Fruit fly (Drosophila melanogaster) whole organism, pupa: Measurements from ENCODE around the gene Nepl14.

Experiments
- CG10348 ChIP-seq: fragments of 200-800 bp; sonication (Bioruptor generic); IDR thresholded peaks from 2 replicates; pipeline ENCODE4 v1.3.6; 2022; ENCODE audit warnings: missing biosample characterization, missing genetic modification characterization
- CG12605 ChIP-seq: fragments of 200-800 bp; sonication (Bioruptor generic); IDR thresholded peaks from 2 replicates; pipeline ENCODE4 v1.3.6; 2022; ENCODE audit warnings: missing biosample characterization, missing genetic modification characterization
- CG13204 ChIP-seq: fragments of 200-800 bp; sonication (Bioruptor generic); optimal IDR thresholded peaks from 2 replicates; lab custom pipeline; 2018; ENCODE audit warnings: missing biosample characterization, mild to moderate bottlenecking, missing genetic modification characterization, moderate library complexity
- CG14655 ChIP-seq: fragments of 200-800 bp; sonication (Bioruptor generic); optimal IDR thresholded peaks from 3 replicates; lab custom pipeline; 2017; ENCODE audit warnings: mild to moderate bottlenecking, missing biosample characterization, missing genetic modification reagents, missing genetic modification characterization
- CG15710 ChIP-seq: fragments of 200-800 bp; sonication (Bioruptor generic); optimal IDR thresholded peaks from 2 replicates; lab custom pipeline; 2018; ENCODE audit warnings: missing biosample characterization, mild to moderate bottlenecking, missing genetic modification characterization, moderate library complexity
- CG17806 ChIP-seq: fragments of 200-800 bp; sonication (Bioruptor generic); optimal IDR thresholded peaks from 2 replicates; lab custom pipeline; 2018; ENCODE audit warnings: missing biosample characterization, mild to moderate bottlenecking, missing genetic modification characterization, moderate library complexity
- CG32121 ChIP-seq: fragments of 200-800 bp; sonication (Bioruptor generic); IDR thresholded peaks from 2 replicates; pipeline ENCODE4 v1.3.6; 2022; ENCODE audit warnings: missing biosample characterization, missing genetic modification characterization
- CG34367 ChIP-seq: fragments of 200-800 bp; sonication (Bioruptor generic); optimal IDR thresholded peaks from 2 replicates; lab custom pipeline; 2018; ENCODE audit warnings: missing biosample characterization, mild to moderate bottlenecking, missing genetic modification characterization
- CG4496 ChIP-seq: fragments of 200-800 bp; sonication (Bioruptor generic); IDR thresholded peaks from 3 replicates; pipeline ENCODE4 v1.3.6; 2022; ENCODE audit warnings: missing biosample characterization, missing genetic modification characterization
- CG8159 ChIP-seq: fragments of 200-800 bp; sonication (Bioruptor generic); optimal IDR thresholded peaks from 3 replicates; lab custom pipeline; 2018; ENCODE audit warnings: missing biosample characterization, mild to moderate bottlenecking, missing genetic modification characterization, moderate library complexity
- CG8301 ChIP-seq: fragments of 200-800 bp; sonication (Bioruptor generic); optimal IDR thresholded peaks from 2 replicates; lab custom pipeline; 2018; ENCODE audit warnings: missing biosample characterization, mild to moderate bottlenecking, missing genetic modification characterization
- CG9948 ChIP-seq: fragments of 200-800 bp; sonication (Bioruptor generic); optimal IDR thresholded peaks from 2 replicates; lab custom pipeline; 2018; ENCODE audit warnings: missing biosample characterization, mild to moderate bottlenecking, missing genetic modification characterization, moderate library complexity
- D1 ChIP-seq: fragments of 200-800 bp; sonication (Bioruptor generic); optimal IDR thresholded peaks from 2 replicates; lab custom pipeline; 2018; ENCODE audit warnings: missing biosample characterization, mild to moderate bottlenecking, missing genetic modification characterization, moderate library complexity
- EcR ChIP-seq: fragments of 200-800 bp; sonication (Bioruptor generic); optimal IDR thresholded peaks from 3 replicates; lab custom pipeline; 2019; ENCODE audit warnings: missing biosample characterization, missing genetic modification characterization, mild to moderate bottlenecking, moderate library complexity, missing genetic modification reagents
- Ets98B ChIP-seq: fragments of 200-800 bp; sonication (Bioruptor generic); IDR thresholded peaks from 2 replicates; pipeline ENCODE4 v1.3.6; 2022; ENCODE audit warnings: missing biosample characterization, missing genetic modification characterization
- Pif1A ChIP-seq: fragments of 200-800 bp; sonication (Bioruptor generic); optimal IDR thresholded peaks from 3 replicates; lab custom pipeline; 2016; ENCODE audit warnings: missing biosample characterization, missing genetic modification characterization
- Pif1B ChIP-seq: fragments of 200-800 bp; sonication (Bioruptor generic); optimal IDR thresholded peaks from 3 replicates; lab custom pipeline; 2016; ENCODE audit warnings: missing biosample characterization, missing genetic modification characterization
- Snoo ChIP-seq: fragments of 200-800 bp; sonication (Bioruptor generic); optimal IDR thresholded peaks from 3 replicates; lab custom pipeline; 2017; ENCODE audit warnings: missing biosample characterization, mild to moderate bottlenecking, missing genetic modification characterization, inconsistent platforms
- fd96Ca ChIP-seq: fragments of 200-800 bp; sonication (Bioruptor generic); IDR thresholded peaks from 3 replicates; pipeline ENCODE4 v1.3.6; 2022; ENCODE audit warnings: missing biosample characterization, missing genetic modification characterization
- gl ChIP-seq: fragments of 200-800 bp; sonication (Bioruptor generic); optimal IDR thresholded peaks from 2 replicates; lab custom pipeline; 2018; ENCODE audit warnings: missing biosample characterization, mild to moderate bottlenecking, missing genetic modification characterization
- rn ChIP-seq: fragments of 200-800 bp; sonication (Bioruptor generic); IDR thresholded peaks from 2 replicates; pipeline ENCODE4 v1.3.6; 2022; ENCODE audit warnings: missing biosample characterization, missing genetic modification characterization

Nepl14 gene

DNA sequence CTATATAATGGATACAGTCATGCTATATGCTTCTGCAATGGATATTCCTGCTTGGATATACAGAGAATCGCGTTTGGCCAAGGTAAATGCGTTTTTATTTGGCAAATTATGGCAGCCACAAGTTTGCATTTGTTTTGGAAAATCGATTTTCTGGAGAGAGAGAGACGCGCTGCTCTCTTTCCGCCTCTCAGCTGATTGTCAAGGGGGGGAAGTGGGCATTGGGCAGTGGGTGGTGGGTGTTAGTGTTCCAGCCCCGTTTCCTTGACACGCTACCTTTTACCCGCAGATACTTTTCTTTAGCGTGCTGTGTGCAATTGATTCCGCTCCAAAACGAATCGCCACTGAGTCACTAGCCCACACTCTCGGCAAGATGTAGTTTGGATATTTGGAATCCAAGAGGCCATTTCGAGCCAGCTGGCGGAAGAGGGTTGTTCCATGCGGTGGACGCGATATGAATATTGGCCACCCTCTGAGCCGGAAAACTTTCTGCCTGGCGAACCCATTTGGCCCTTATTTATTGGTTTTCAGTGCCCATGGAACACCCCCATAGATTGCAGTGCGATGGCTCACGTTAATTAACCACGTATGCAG lies 8.2 kb downstream of the Nepl14 start:
- peak; percentile 7; the same call in 1 of the 2 replicates for TF ChIP-seq Ets98B (GFP tag; lab: Robert Waterston, UW)
- TF ChIP-seq CG34367, result no peak

DNA sequence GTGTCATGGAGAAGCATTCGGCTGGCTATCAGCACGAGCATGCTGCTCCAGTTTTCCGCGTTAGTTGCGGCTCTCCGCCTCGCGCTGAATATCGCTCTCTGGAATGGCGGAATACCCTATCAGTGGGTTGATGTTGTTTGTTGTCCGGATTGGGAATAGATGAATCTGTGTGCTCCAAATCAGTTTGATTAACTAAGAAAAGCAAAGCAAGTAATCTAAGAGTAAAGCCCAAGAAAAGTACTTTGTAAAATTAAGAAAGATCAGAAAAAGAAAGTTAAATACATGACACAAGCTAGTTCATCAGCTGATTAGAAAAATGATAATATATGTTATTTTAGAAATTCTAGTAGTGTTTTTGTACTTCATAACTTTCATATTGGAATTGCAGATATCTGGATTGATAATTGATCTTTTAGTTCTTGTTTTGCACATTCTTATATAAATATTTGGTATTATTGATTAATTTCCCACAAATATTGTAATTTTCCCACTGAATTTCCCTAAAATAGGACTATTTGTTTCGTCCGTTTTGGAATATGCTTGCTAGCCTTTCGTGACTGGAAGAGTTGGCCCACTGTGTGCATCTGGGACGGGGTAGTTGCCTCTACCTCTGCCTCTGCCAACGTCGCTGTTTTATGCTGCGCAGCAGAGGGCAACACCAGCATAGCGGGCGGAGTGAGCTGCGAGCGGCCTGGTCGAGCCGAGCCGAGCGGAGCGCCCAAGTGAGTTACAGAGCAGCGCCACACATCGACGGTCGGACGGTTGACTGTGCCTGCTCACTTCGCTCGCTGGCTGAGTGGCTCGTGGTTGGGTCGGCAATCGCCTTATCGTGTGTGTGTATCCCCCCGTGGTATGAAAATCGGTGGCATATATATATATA lies 9.4 kb downstream of the Nepl14 start:
- TF ChIP-seq Snoo (tag; lab: Kevin White, UChicago) (no peak), rn (GFP tag; lab: Robert Waterston, UW) (no peak), CG10348 (GFP tag; lab: Robert Waterston, UW) (no peak), Ets98B (GFP tag; lab: Robert Waterston, UW) (peak; percentile 65), CG12605 (GFP tag; lab: Robert Waterston, UW) (peak; percentile 40), CG13204 (GFP tag; lab: Kevin White, UChicago) (peak; percentile 92), CG4496 (GFP tag; lab: Robert Waterston, UW) (peak; percentile 57), CG9948 (tag; lab: Kevin White, UChicago) (no peak), CG34367 (no peak), EcR (GFP tag; lab: Kevin White, UChicago) (no peak), CG8301 (tag; lab: Kevin White, UChicago) (peak; percentile 37), CG17806 (tag; lab: Kevin White, UChicago) (no peak), CG14655 (GFP tag; lab: Kevin White, UChicago) (peak; percentile 58), Pif1B (GFP tag; lab: Kevin White, UChicago) (no peak), CG32121 (GFP tag; lab: Robert Waterston, UW) (peak; percentile 57; the same call in 1 of the 2 replicates), Pif1A (GFP tag; lab: Kevin White, UChicago) (no peak), fd96Ca (GFP tag; lab: Robert Waterston, UW) (peak; percentile 53; the same call in 1 of the 3 replicates), gl (tag; lab: Kevin White, UChicago) (no peak), CG8159 (no peak), CG15710 (tag; lab: Kevin White, UChicago) (no peak), D1 (tag; lab: Kevin White, UChicago) (no peak)
- TF ChIP-seq, all 21 proteins: peak for 8

DNA sequence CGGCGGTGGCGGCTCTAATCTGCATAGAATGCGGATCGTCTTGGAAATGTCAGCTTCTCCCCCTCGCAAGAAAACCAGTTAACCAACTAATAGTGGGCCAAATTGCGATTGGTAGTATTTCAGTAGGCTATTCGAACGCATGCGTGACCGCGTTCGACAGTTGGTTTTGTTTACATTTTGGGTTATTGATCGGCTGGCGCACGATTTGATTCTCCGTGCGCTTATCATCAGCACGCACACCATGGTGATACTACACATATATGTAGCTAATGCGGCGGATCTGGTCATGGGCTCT lies 10.0 kb downstream of the Nepl14 start:
- TF ChIP-seq EcR (GFP tag; lab: Kevin White, UChicago) (peak; percentile 8), CG4496 (GFP tag; lab: Robert Waterston, UW) (0 out of 3 replicates have a peak, but pooled peaks have one; percentile 13), fd96Ca (GFP tag; lab: Robert Waterston, UW) (no peak)

DNA sequence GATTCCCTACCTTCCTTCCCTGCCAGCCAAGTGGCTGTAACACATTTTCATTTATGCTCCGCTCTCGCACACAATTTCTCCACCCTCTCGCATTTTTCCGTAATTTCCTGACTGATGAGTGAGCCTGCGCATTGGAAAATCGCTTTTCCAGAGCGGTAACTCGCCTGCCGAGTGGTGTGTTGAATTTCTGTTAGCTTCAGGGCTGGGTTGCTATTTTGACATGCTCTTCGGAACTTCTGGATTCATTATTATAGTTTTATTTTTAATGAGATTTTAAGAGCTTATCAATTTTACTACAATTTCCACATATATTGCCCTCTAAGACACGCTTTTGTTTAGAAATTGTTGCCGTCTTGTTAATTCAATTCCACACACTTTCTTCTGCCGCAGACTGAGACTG lies 10.6 kb downstream of the Nepl14 start:
- TF ChIP-seq CG12605 (GFP tag; lab: Robert Waterston, UW) (no peak), CG15710 (tag; lab: Kevin White, UChicago) (no peak), Ets98B (GFP tag; lab: Robert Waterston, UW) (no peak), CG13204 (GFP tag; lab: Kevin White, UChicago) (no peak), CG4496 (GFP tag; lab: Robert Waterston, UW) (no peak), CG10348 (GFP tag; lab: Robert Waterston, UW) (no peak), Pif1B (GFP tag; lab: Kevin White, UChicago) (no peak), D1 (tag; lab: Kevin White, UChicago) (no peak), CG9948 (tag; lab: Kevin White, UChicago) (no peak), CG32121 (GFP tag; lab: Robert Waterston, UW) (no peak), Snoo (tag; lab: Kevin White, UChicago) (no peak), gl (tag; lab: Kevin White, UChicago) (no peak), CG14655 (GFP tag; lab: Kevin White, UChicago) (no peak), rn (GFP tag; lab: Robert Waterston, UW) (no peak), EcR (GFP tag; lab: Kevin White, UChicago) (no peak), CG34367 (no peak), fd96Ca (GFP tag; lab: Robert Waterston, UW) (no peak), CG8159 (no peak)
- TF ChIP-seq, all 21 proteins: peak for 0

DNA sequence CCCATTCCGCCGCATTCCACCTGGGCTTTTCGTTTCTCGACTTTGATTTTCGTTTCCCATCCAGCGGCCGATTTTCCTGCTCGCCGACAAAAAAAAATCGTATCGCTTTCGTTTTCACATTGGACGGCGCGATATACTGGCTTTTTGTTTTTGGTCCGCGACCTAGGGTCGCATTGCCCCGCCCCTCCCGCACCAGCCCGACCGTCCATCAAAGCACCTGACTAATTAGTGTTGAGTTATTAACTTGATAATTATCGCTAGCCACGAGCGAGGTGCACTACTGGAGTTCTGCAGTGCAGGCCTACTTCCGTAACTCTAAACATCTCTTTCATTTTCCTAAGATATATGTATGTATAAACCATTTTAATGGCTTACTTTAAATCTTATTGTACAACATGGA lies 11.8 kb downstream of the Nepl14 start:
- TF ChIP-seq EcR (GFP tag; lab: Kevin White, UChicago) (no peak), gl (tag; lab: Kevin White, UChicago) (no peak), D1 (tag; lab: Kevin White, UChicago) (no peak), CG17806 (tag; lab: Kevin White, UChicago) (no peak), Snoo (tag; lab: Kevin White, UChicago) (no peak), CG12605 (GFP tag; lab: Robert Waterston, UW) (no peak), CG14655 (GFP tag; lab: Kevin White, UChicago) (no peak), CG32121 (GFP tag; lab: Robert Waterston, UW) (no peak), CG8301 (tag; lab: Kevin White, UChicago) (no peak), CG13204 (GFP tag; lab: Kevin White, UChicago) (no peak)

DNA sequence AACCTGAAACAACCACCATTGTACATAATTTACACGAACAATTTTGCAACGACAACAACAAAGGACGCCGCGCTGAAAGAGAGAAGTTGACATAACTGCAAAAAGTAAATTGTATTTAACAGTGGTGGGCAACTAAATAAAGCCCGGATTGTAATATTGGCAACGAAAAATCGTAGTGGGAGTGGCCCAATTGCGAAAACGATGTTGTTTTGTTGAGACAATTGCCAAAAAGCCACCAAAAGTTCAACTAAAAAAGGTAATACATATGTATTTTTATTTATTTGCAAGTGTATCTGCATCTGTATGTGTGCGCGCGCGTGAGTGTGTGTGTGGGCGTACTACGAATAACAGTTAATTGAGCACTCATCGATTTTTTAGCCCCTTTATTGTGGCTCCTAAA lies 12.4 kb downstream of the Nepl14 start:
- TF ChIP-seq CG12605 (GFP tag; lab: Robert Waterston, UW) (no peak), CG8159 (peak; percentile 41), CG13204 (GFP tag; lab: Kevin White, UChicago) (no peak), CG15710 (tag; lab: Kevin White, UChicago) (no peak), CG8301 (tag; lab: Kevin White, UChicago) (peak; percentile 17), CG4496 (GFP tag; lab: Robert Waterston, UW) (no peak), Pif1A (GFP tag; lab: Kevin White, UChicago) (peak; percentile 5), fd96Ca (GFP tag; lab: Robert Waterston, UW) (peak; percentile 76), Ets98B (GFP tag; lab: Robert Waterston, UW) (peak; percentile 54), EcR (GFP tag; lab: Kevin White, UChicago) (no peak), Pif1B (GFP tag; lab: Kevin White, UChicago) (no peak), CG32121 (GFP tag; lab: Robert Waterston, UW) (peak; percentile 57), CG34367 (no peak), gl (tag; lab: Kevin White, UChicago) (no peak), D1 (tag; lab: Kevin White, UChicago) (no peak), CG9948 (tag; lab: Kevin White, UChicago) (no peak), CG17806 (tag; lab: Kevin White, UChicago) (no peak), rn (GFP tag; lab: Robert Waterston, UW) (no peak), Snoo (tag; lab: Kevin White, UChicago) (peak; percentile 6), CG14655 (GFP tag; lab: Kevin White, UChicago) (no peak), CG10348 (GFP tag; lab: Robert Waterston, UW) (no peak)
